Fruit fly (Drosophila melanogaster) whole organism, embryonic: ENCODE results near the gene trk.

Experiments used
- CG8281 ChIP-seq: fragments of 200-800 bp; sonication (Bioruptor generic); optimal IDR thresholded peaks from 2 replicates; lab custom pipeline; 2018; ENCODE audit warnings: missing biosample characterization, mild to moderate bottlenecking, missing genetic modification characterization, moderate library complexity
- bcd ChIP-seq: fragments of 200-800 bp; sonication (Bioruptor generic); optimal IDR thresholded peaks from 2 replicates; lab custom pipeline; 2017; ENCODE audit warnings: missing biosample characterization, mild to moderate bottlenecking, missing genetic modification characterization
- cato ChIP-seq: fragments of 200-800 bp; sonication (Bioruptor generic); optimal IDR thresholded peaks from 2 replicates; lab custom pipeline; 2016; ENCODE audit warnings: missing biosample characterization, missing genetic modification characterization, borderline replicate concordance

- TF ChIP-seq CG8281 (no peak), cato (GFP tag; lab: Kevin White, UChicago) (no peak), bcd (GFP tag; lab: Kevin White, UChicago) (no peak)
These were observed 4.3 kb upstream of the trk start for dm6 chr2L:10276436-10276835.
